Worm (Caenorhabditis elegans) whole organism, L3 larva: Measurements from ENCODE around the gene col-146.

Experiments
- ceh-9 ChIP-seq: sonication (generic microtip); optimal IDR thresholded peaks from 2 replicates; lab custom pipeline; 2018; ENCODE audit warnings: missing biosample characterization, missing genetic modification characterization
- elt-1 ChIP-seq: fragments of 150-350 bp; optimal IDR thresholded peaks from 2 replicates; lab custom pipeline; 2014; ENCODE audit warnings: missing biosample characterization, missing genetic modification characterization
- elt-2 ChIP-seq: sonication (generic microtip); optimal IDR thresholded peaks from 2 replicates; lab custom pipeline; 2016; ENCODE audit warnings: missing genetic modification reagents, mild to moderate bottlenecking, missing genetic modification characterization, missing compliant biosample characterization
- lin-15B ChIP-seq: fragments of 150-350 bp; optimal IDR thresholded peaks from 2 replicates; lab custom pipeline; 2014; ENCODE audit warnings: missing biosample characterization, missing genetic modification characterization
- nhr-237 ChIP-seq: fragments of 150-350 bp; optimal IDR thresholded peaks from 2 replicates; lab custom pipeline; 2014; ENCODE audit warnings: missing biosample characterization, missing genetic modification characterization
- nhr-77 ChIP-seq: fragments of 150-350 bp; optimal IDR thresholded peaks from 2 replicates; lab custom pipeline; 2014; ENCODE audit warnings: missing biosample characterization, missing genetic modification characterization
- tbx-2 ChIP-seq: sonication (generic microtip); optimal IDR thresholded peaks from 2 replicates; lab custom pipeline; 2016; ENCODE audit warnings: mild to moderate bottlenecking, missing genetic modification characterization, missing compliant biosample characterization

DNA sequence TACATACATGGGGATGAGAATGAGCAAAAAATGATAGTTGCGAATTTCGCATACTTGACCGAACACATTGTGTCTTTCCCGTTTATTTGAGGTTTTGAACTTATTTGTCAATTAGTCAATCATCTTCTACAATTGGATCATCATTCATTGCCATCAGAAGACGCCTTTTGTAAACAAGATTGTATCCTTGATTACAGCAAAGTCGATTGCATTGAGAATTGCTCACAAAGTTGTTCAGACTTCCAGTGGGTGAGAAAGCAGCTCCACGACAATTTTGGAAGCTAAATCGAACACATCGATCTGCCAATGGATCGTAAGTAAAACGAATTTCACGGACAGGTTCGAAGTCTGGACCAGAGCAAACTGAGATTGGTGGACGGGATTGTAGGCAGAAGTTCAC is 50.5 kb downstream of the col-146 start:
- TF ChIP-seq lin-15B (tag; lab: Kevin White, UChicago), result no peak
- no peak for TF ChIP-seq elt-2
- no peak for TF ChIP-seq nhr-77
- TF ChIP-seq tbx-2 (tag; lab: Kevin White, UChicago), result no peak
- TF ChIP-seq elt-1, result no peak
- TF ChIP-seq ceh-9 (tag; lab: Kevin White, UChicago), result no peak
- TF ChIP-seq nhr-237 (tag; lab: Kevin White, UChicago), result no peak
